Fruit fly (Drosophila melanogaster) whole organism, embryonic: Measurements from ENCODE around the gene HBS1.

Experiments used
- BtbVII ChIP-seq: fragments of 200-800 bp; sonication (Bioruptor generic); optimal IDR thresholded peaks from 3 replicates; lab custom pipeline; 2017; ENCODE audit warnings: missing biosample characterization, mild to moderate bottlenecking, missing genetic modification characterization
- Bteb2 ChIP-seq: fragments of 200-800 bp; sonication (Bioruptor generic); optimal IDR thresholded peaks from 2 replicates; lab custom pipeline; 2016; ENCODE audit warnings: missing biosample characterization, missing genetic modification characterization
- CG1024 ChIP-seq: fragments of 200-800 bp; sonication (Bioruptor generic); IDR thresholded peaks from 2 replicates; pipeline ENCODE4 v1.3.6; 2022; ENCODE audit warnings: missing biosample characterization, missing genetic modification characterization
- CG10979 ChIP-seq: fragments of 200-800 bp; sonication (Bioruptor generic); optimal IDR thresholded peaks from 2 replicates; lab custom pipeline; 2018; ENCODE audit warnings: missing biosample characterization, mild to moderate bottlenecking, missing genetic modification characterization, moderate library complexity
- CG12071 ChIP-seq: fragments of 200-800 bp; sonication (Bioruptor generic); optimal IDR thresholded peaks from 3 replicates; lab custom pipeline; 2018; ENCODE audit warnings: missing biosample characterization, mild to moderate bottlenecking, missing genetic modification characterization
- CG12155 ChIP-seq: fragments of 200-800 bp; sonication (Bioruptor generic); optimal IDR thresholded peaks from 3 replicates; lab custom pipeline; 2016; ENCODE audit warnings: missing biosample characterization, missing genetic modification characterization
- CG12391 ChIP-seq: fragments of 200-800 bp; sonication (Bioruptor generic); optimal IDR thresholded peaks from 3 replicates; lab custom pipeline; 2018; ENCODE audit warnings: missing biosample characterization, mild to moderate bottlenecking, missing genetic modification characterization, moderate library complexity
- CG14860 ChIP-seq: fragments of 200-800 bp; sonication (Bioruptor generic); IDR thresholded peaks from 3 replicates; pipeline ENCODE4 v1.3.6; 2022; ENCODE audit warnings: missing biosample characterization, missing genetic modification characterization; ENCODE audit not compliant: partially characterized antibody
- CG15514 ChIP-seq: fragments of 200-800 bp; sonication (Bioruptor generic); optimal IDR thresholded peaks from 3 replicates; lab custom pipeline; 2017; ENCODE audit warnings: missing biosample characterization, missing genetic modification characterization, mild to moderate bottlenecking, moderate library complexity, missing genetic modification reagents
- CG1602 ChIP-seq: fragments of 200-800 bp; sonication (Bioruptor generic); optimal IDR thresholded peaks from 3 replicates; lab custom pipeline; 2016; ENCODE audit warnings: missing biosample characterization, missing genetic modification characterization
- CG17359 ChIP-seq: fragments of 200-800 bp; sonication (Bioruptor generic); optimal IDR thresholded peaks from 3 replicates; lab custom pipeline; 2018; ENCODE audit warnings: missing biosample characterization, mild to moderate bottlenecking, missing genetic modification characterization, moderate library complexity
- CG2120 ChIP-seq: fragments of 200-800 bp; sonication (Bioruptor generic); optimal IDR thresholded peaks from 3 replicates; lab custom pipeline; 2016; ENCODE audit warnings: missing biosample characterization, missing genetic modification characterization
- CG6272 ChIP-seq: fragments of 200-800 bp; sonication (Bioruptor generic); IDR thresholded peaks from 2 replicates; pipeline ENCODE4 v1.3.6; 2022; ENCODE audit warnings: missing biosample characterization, missing genetic modification characterization
- CG6813 ChIP-seq: fragments of 200-800 bp; sonication (Bioruptor generic); optimal IDR thresholded peaks from 2 replicates; lab custom pipeline; 2017; ENCODE audit warnings: missing biosample characterization, missing genetic modification characterization, mild to moderate bottlenecking, moderate library complexity, missing genetic modification reagents
- CG7357 ChIP-seq: fragments of 200-800 bp; sonication (Bioruptor generic); IDR thresholded peaks from 3 replicates; pipeline ENCODE4 v1.3.6; 2022; ENCODE audit warnings: missing biosample characterization, missing genetic modification characterization
- CG7745 ChIP-seq: fragments of 200-800 bp; sonication (Bioruptor generic); optimal IDR thresholded peaks from 2 replicates; lab custom pipeline; 2018; ENCODE audit warnings: missing biosample characterization, mild to moderate bottlenecking, missing genetic modification characterization, moderate library complexity
- CG7839 ChIP-seq: fragments of 200-800 bp; sonication (Bioruptor generic); optimal IDR thresholded peaks from 3 replicates; lab custom pipeline; 2018; ENCODE audit warnings: missing biosample characterization, mild to moderate bottlenecking, missing genetic modification characterization, moderate library complexity
- D19A ChIP-seq: fragments of 200-800 bp; optimal IDR thresholded peaks from 3 replicates; lab custom pipeline; 2019; ENCODE audit warnings: missing biosample characterization, mild to moderate bottlenecking, missing genetic modification characterization, moderate library complexity
- Dp ChIP-seq: fragments of 200-800 bp; sonication (Bioruptor generic); optimal IDR thresholded peaks from 2 replicates; lab custom pipeline; 2018; ENCODE audit warnings: missing biosample characterization, mild to moderate bottlenecking, missing genetic modification characterization, moderate library complexity
- Ets65A ChIP-seq: fragments of 200-800 bp; sonication (Bioruptor generic); peaks from one replicate; lab custom pipeline; 2016; ENCODE audit warnings: missing biosample characterization, missing genetic modification characterization
- Ets97D ChIP-seq: fragments of 200-800 bp; sonication (Bioruptor generic); optimal IDR thresholded peaks from 3 replicates; lab custom pipeline; 2016; ENCODE audit warnings: missing biosample characterization, missing genetic modification characterization
- H15 ChIP-seq: fragments of 200-800 bp; sonication (Bioruptor generic); IDR thresholded peaks from 3 replicates; pipeline ENCODE4 v1.3.6; 2022; ENCODE audit warnings: missing biosample characterization, missing genetic modification characterization
- H2.0 ChIP-seq: fragments of 200-800 bp; sonication (Bioruptor generic); IDR thresholded peaks from 2 replicates; pipeline ENCODE4 v1.3.6; 2022; ENCODE audit warnings: missing biosample characterization, missing genetic modification characterization
- Kr ChIP-seq: fragments of 200-800 bp; sonication (Bioruptor generic); optimal IDR thresholded peaks from 2 replicates; lab custom pipeline; 2017; ENCODE audit warnings: missing biosample characterization, mild to moderate bottlenecking, missing genetic modification characterization
- Lpt ChIP-seq: fragments of >200 bp; optimal IDR thresholded peaks from 2 replicates; lab custom pipeline; 2018; ENCODE audit warnings: missing biosample characterization, missing genetic modification characterization
- Ptx1 ChIP-seq: fragments of 200-800 bp; sonication (Bioruptor generic); IDR thresholded peaks from 2 replicates; pipeline ENCODE4 v1.3.6; 2022; ENCODE audit warnings: missing biosample characterization, missing genetic modification characterization
- Rfx ChIP-seq: fragments of 200-800 bp; sonication (Bioruptor generic); IDR thresholded peaks from 2 replicates; pipeline ENCODE4 v1.3.6; 2022; ENCODE audit warnings: missing biosample characterization, missing genetic modification characterization
- Rx ChIP-seq: fragments of 200-800 bp; sonication (Bioruptor generic); IDR thresholded peaks from 2 replicates; pipeline ENCODE4 v1.3.6; 2022; ENCODE audit warnings: missing biosample characterization, missing genetic modification characterization
- Ssrp ChIP-seq: fragments of 200-800 bp; sonication (Bioruptor generic); optimal IDR thresholded peaks from 2 replicates; lab custom pipeline; 2018; ENCODE audit warnings: missing biosample characterization, mild to moderate bottlenecking, missing genetic modification characterization, moderate library complexity
- amos ChIP-seq: fragments of 200-800 bp; sonication (Bioruptor generic); IDR thresholded peaks from 2 replicates; pipeline ENCODE4 v1.3.6; 2022; ENCODE audit warnings: missing biosample characterization, missing genetic modification characterization; ENCODE audit not compliant: partially characterized antibody
- bab2 ChIP-seq: fragments of 200-800 bp; sonication (Bioruptor generic); optimal IDR thresholded peaks from 2 replicates; lab custom pipeline; 2016; ENCODE audit warnings: missing biosample characterization, missing genetic modification characterization
- bigmax ChIP-seq: fragments of 200-800 bp; sonication (Bioruptor generic); optimal IDR thresholded peaks from 2 replicates; lab custom pipeline; 2018; ENCODE audit warnings: missing biosample characterization, mild to moderate bottlenecking, missing genetic modification characterization
- chn ChIP-seq: fragments of 200-800 bp; sonication (Bioruptor generic); optimal IDR thresholded peaks from 2 replicates; lab custom pipeline; 2016; ENCODE audit warnings: missing biosample characterization, missing genetic modification characterization
- dmrt99B ChIP-seq: fragments of 200-800 bp; sonication (Bioruptor generic); optimal IDR thresholded peaks from 2 replicates; lab custom pipeline; 2018; ENCODE audit warnings: missing biosample characterization, mild to moderate bottlenecking, missing genetic modification characterization, moderate library complexity
- dysf ChIP-seq: fragments of 200-800 bp; sonication (Bioruptor generic); IDR thresholded peaks from 3 replicates; pipeline ENCODE4 v1.3.6; 2022; ENCODE audit warnings: missing biosample characterization, missing genetic modification characterization
- fd102C ChIP-seq: fragments of 200-800 bp; sonication (Bioruptor generic); optimal IDR thresholded peaks from 2 replicates; lab custom pipeline; 2018; ENCODE audit warnings: missing biosample characterization, mild to moderate bottlenecking, missing genetic modification characterization, moderate library complexity
- gcm ChIP-seq: fragments of 200-800 bp; sonication (Bioruptor generic); optimal IDR thresholded peaks from 2 replicates; lab custom pipeline; 2019; ENCODE audit warnings: missing biosample characterization, mild to moderate bottlenecking, missing genetic modification characterization, moderate library complexity
- grn ChIP-seq: fragments of 200-800 bp; sonication (Bioruptor generic); optimal IDR thresholded peaks from 3 replicates; lab custom pipeline; 2017; ENCODE audit warnings: missing biosample characterization, missing genetic modification characterization
- lab ChIP-seq: fragments of 200-800 bp; sonication (Bioruptor generic); optimal IDR thresholded peaks from 3 replicates; lab custom pipeline; 2017; ENCODE audit warnings: missing biosample characterization, missing genetic modification characterization, mild to moderate bottlenecking, moderate library complexity, missing genetic modification reagents
- lmd ChIP-seq: fragments of 200-800 bp; sonication (Bioruptor generic); IDR thresholded peaks from 2 replicates; pipeline ENCODE4 v1.3.6; 2022; ENCODE audit warnings: missing biosample characterization, missing genetic modification characterization
- lola ChIP-seq, 3 experiments: fragments of >200 bp in 2 of 3; fragments of 200-800 bp in 1 of 3; sonication (Bioruptor generic) in 1 of 3; optimal IDR thresholded peaks; 2 replicates each; lab custom pipeline; 2017 to 2019; ENCODE audit warnings: missing biosample characterization in 3 of 3, missing genetic modification characterization in 3 of 3, mild to moderate bottlenecking in 1 of 3, moderate library complexity in 1 of 3
- lov ChIP-seq, 2 experiments: fragments of 200-800 bp in 1 of 2; fragments of >200 bp in 1 of 2; sonication (Bioruptor generic) in 1 of 2; IDR thresholded peaks in 1 of 2; optimal IDR thresholded peaks in 1 of 2; 2 replicates in 1 of 2; 3 replicates in 1 of 2; pipeline versions ENCODE4 v1.3.6 to Lab custom; 2017 to 2022; ENCODE audit warnings: missing biosample characterization in 1 of 2, missing genetic modification characterization in 1 of 2
- odd ChIP-seq: fragments of 200-800 bp; sonication (Bioruptor generic); optimal IDR thresholded peaks from 2 replicates; lab custom pipeline; 2017; ENCODE audit warnings: missing biosample characterization, mild to moderate bottlenecking, missing genetic modification characterization
- pfk ChIP-seq: fragments of 200-800 bp; sonication (Bioruptor generic); optimal IDR thresholded peaks from 2 replicates; lab custom pipeline; 2018; ENCODE audit warnings: missing biosample characterization, mild to moderate bottlenecking, missing genetic modification characterization, moderate library complexity
- slou ChIP-seq: fragments of 200-800 bp; sonication (Bioruptor generic); optimal IDR thresholded peaks from 3 replicates; lab custom pipeline; 2016; ENCODE audit warnings: missing biosample characterization, missing genetic modification characterization
- ssp ChIP-seq: fragments of 200-800 bp; sonication (Bioruptor generic); IDR thresholded peaks from 2 replicates; pipeline ENCODE4 v1.3.6; 2022; ENCODE audit warnings: missing biosample characterization, missing genetic modification characterization
- stc ChIP-seq: fragments of 200-800 bp; sonication (Bioruptor generic); IDR thresholded peaks from 2 replicates; pipeline ENCODE4 v1.3.6; 2022; ENCODE audit warnings: missing biosample characterization, missing genetic modification characterization
- tap ChIP-seq: fragments of 200-800 bp; optimal IDR thresholded peaks from 3 replicates; lab custom pipeline; 2019; ENCODE audit warnings: missing biosample characterization, mild to moderate bottlenecking, missing genetic modification characterization, moderate library complexity
- twi ChIP-seq: fragments of 200-800 bp; optimal IDR thresholded peaks from 2 replicates; lab custom pipeline; 2019; ENCODE audit warnings: missing biosample characterization, mild to moderate bottlenecking, missing genetic modification characterization, moderate library complexity
- zfh2 ChIP-seq: fragments of 200-800 bp; sonication (Bioruptor generic); optimal IDR thresholded peaks from 2 replicates; lab custom pipeline; 2016; ENCODE audit warnings: missing biosample characterization, missing genetic modification characterization

The HBS1 gene

dm6 chr3L:1880692-1881091 lies 15.7 kb upstream of the HBS1 start (continued):
- TF ChIP-seq Kr (GFP tag; lab: Kevin White, UChicago): no peak
- TF ChIP-seq fd102C (GFP tag; lab: Kevin White, UChicago): no peak
- 0 out of 2 replicates have a peak, but pooled peaks have one; percentile 49 for TF ChIP-seq Rx (GFP tag; lab: Robert Waterston, UW)
- TF ChIP-seq CG12391 (tag; lab: Kevin White, UChicago): no peak
- no peak for TF ChIP-seq amos (GFP tag; lab: Robert Waterston, UW)
- TF ChIP-seq Ets65A (GFP tag; lab: Kevin White, UChicago): peak; percentile 43
- TF ChIP-seq CG15514 (GFP tag; lab: Kevin White, UChicago): peak; percentile 44
- TF ChIP-seq D19A: no peak
- no peak for TF ChIP-seq Dp
- TF ChIP-seq CG12155: no peak
- no peak for TF ChIP-seq tap (tag; lab: Kevin White, UChicago)
- TF ChIP-seq BtbVII (GFP tag; lab: Kevin White, UChicago): peak; percentile 24
- TF ChIP-seq CG10979 (tag; lab: Kevin White, UChicago): peak; percentile 16
- TF ChIP-seq lab (GFP tag; lab: Kevin White, UChicago): peak; percentile 66
- peak; percentile 62 for TF ChIP-seq Ptx1 (GFP tag; lab: Robert Waterston, UW)
- 0 out of 3 replicates have a peak, but pooled peaks have one; percentile 34 for TF ChIP-seq CG7357 (GFP tag; lab: Robert Waterston, UW)
- no peak for TF ChIP-seq CG2120
- TF ChIP-seq bigmax (GFP tag; lab: Kevin White, UChicago): no peak
- peak; percentile 51 for TF ChIP-seq CG17359 (tag; lab: Kevin White, UChicago)
- TF ChIP-seq CG7839: peak; percentile 41
- no peak for TF ChIP-seq lola (GFP tag; optimal IDR thresholded peaks at IDR 0.05; lab: Kevin White, UChicago)
- TF ChIP-seq H2.0: 0 out of 2 replicates have a peak, but pooled peaks have one; percentile 3
- TF ChIP-seq gcm: no peak
- TF ChIP-seq lmd (GFP tag; lab: Robert Waterston, UW): peak; percentile 65; the same call in 1 of the 2 replicates
- TF ChIP-seq dysf (GFP tag; lab: Robert Waterston, UW): peak; percentile 75
- peak; percentile 19 for TF ChIP-seq CG6813 (GFP tag; lab: Kevin White, UChicago)
- peak; percentile 59; the same call in 1 of the 2 replicates for TF ChIP-seq ssp (GFP tag; lab: Robert Waterston, UW)
- TF ChIP-seq grn (GFP tag; lab: Kevin White, UChicago): no peak
- TF ChIP-seq CG14860 (GFP tag; lab: Robert Waterston, UW): no peak
- TF ChIP-seq CG12071 (GFP tag; lab: Kevin White, UChicago): peak; percentile 46
- peak; percentile 78 for TF ChIP-seq Rfx (GFP tag; lab: Robert Waterston, UW)
- peak; percentile 57; the same call in 1 of the 3 replicates for TF ChIP-seq H15 (GFP tag; lab: Robert Waterston, UW)
- no peak for TF ChIP-seq twi
- no peak for TF ChIP-seq Bteb2 (GFP tag; lab: Kevin White, UChicago)
- no peak for TF ChIP-seq slou (GFP tag; lab: Kevin White, UChicago)
- TF ChIP-seq bab2 (GFP tag; lab: Kevin White, UChicago): peak; percentile 25
- peak; percentile 25 for TF ChIP-seq dmrt99B (tag; lab: Kevin White, UChicago)
- no peak for TF ChIP-seq Ssrp (tag; lab: Kevin White, UChicago)
- TF ChIP-seq chn (GFP tag; lab: Kevin White, UChicago): no peak
- TF ChIP-seq odd: no peak
- no peak for TF ChIP-seq CG7745
- TF ChIP-seq CG6272 (GFP tag; lab: Robert Waterston, UW): no peak
- 0 out of 2 replicates have a peak, but pooled peaks have one; percentile 26 for TF ChIP-seq CG1024
- no peak for TF ChIP-seq Ets97D
- no peak for TF ChIP-seq zfh2
- no peak for TF ChIP-seq pfk (GFP tag; lab: Kevin White, UChicago)
- no peak for TF ChIP-seq CG1602
- no peak for TF ChIP-seq Lpt
- no peak for TF ChIP-seq lov (optimal IDR thresholded peaks at IDR 0.05; lab: Kevin White, UChicago)
- TF ChIP-seq lov (GFP tag; IDR thresholded peaks at IDR 0.05; lab: Robert Waterston, UW): no peak
- TF ChIP-seq stc (GFP tag; lab: Robert Waterston, UW): peak; percentile 53
